Fruit fly (Drosophila melanogaster) whole organism, adult: ENCODE data around the gene CG32204.
A peak's percentile ranks its signal among the peaks of the same experiment; 100 is the strongest.

ENCODE experiments used
- CG11617 ChIP-seq: fragments of 200-800 bp; sonication (Bioruptor generic); optimal IDR thresholded peaks from 2 replicates; lab custom pipeline; 2017; ENCODE audit warnings: mild to moderate bottlenecking, missing biosample characterization, missing genetic modification reagents, missing genetic modification characterization
- CG12768 ChIP-seq: fragments of 200-800 bp; sonication (Bioruptor generic); optimal IDR thresholded peaks from 2 replicates; lab custom pipeline; 2017; ENCODE audit warnings: missing biosample characterization, missing genetic modification characterization, mild to moderate bottlenecking, moderate library complexity, missing genetic modification reagents
- CG14711 ChIP-seq: fragments of 200-800 bp; sonication (Bioruptor generic); optimal IDR thresholded peaks from 2 replicates; lab custom pipeline; 2018; ENCODE audit warnings: missing biosample characterization, mild to moderate bottlenecking, missing genetic modification characterization, moderate library complexity
- CG1620 ChIP-seq: fragments of 200-800 bp; sonication (Bioruptor generic); optimal IDR thresholded peaks from 2 replicates; lab custom pipeline; 2016; ENCODE audit warnings: missing biosample characterization, missing genetic modification characterization
- CG33017 ChIP-seq: fragments of 200-800 bp; sonication (Bioruptor generic); optimal IDR thresholded peaks from 2 replicates; lab custom pipeline; 2018; ENCODE audit warnings: missing biosample characterization, mild to moderate bottlenecking, missing genetic modification characterization, moderate library complexity
- CG5204 ChIP-seq: fragments of 200-800 bp; sonication (Bioruptor generic); optimal IDR thresholded peaks from 2 replicates; lab custom pipeline; 2016; ENCODE audit warnings: missing biosample characterization, missing genetic modification characterization
- CG7045 ChIP-seq: fragments of 200-800 bp; sonication (Bioruptor generic); optimal IDR thresholded peaks from 2 replicates; lab custom pipeline; 2017; ENCODE audit warnings: missing biosample characterization, mild to moderate bottlenecking, missing genetic modification characterization
- CG7101 ChIP-seq: fragments of 200-800 bp; sonication (Bioruptor generic); optimal IDR thresholded peaks from 2 replicates; lab custom pipeline; 2018; ENCODE audit warnings: missing biosample characterization, mild to moderate bottlenecking, missing genetic modification characterization, moderate library complexity
- Clk ChIP-seq: fragments of 200-800 bp; sonication (Bioruptor generic); optimal IDR thresholded peaks from 2 replicates; lab custom pipeline; 2017; ENCODE audit warnings: missing biosample characterization, missing genetic modification characterization
- Crg-1 ChIP-seq: fragments of 200-800 bp; sonication (Bioruptor generic); optimal IDR thresholded peaks from 2 replicates; lab custom pipeline; 2016; ENCODE audit warnings: missing biosample characterization, missing genetic modification characterization
- Hr96 ChIP-seq: fragments of 200-800 bp; sonication (Bioruptor generic); optimal IDR thresholded peaks from 2 replicates; lab custom pipeline; 2016; ENCODE audit warnings: missing biosample characterization, missing genetic modification characterization
- Mnt ChIP-seq: fragments of 200-800 bp; sonication (Bioruptor generic); optimal IDR thresholded peaks from 2 replicates; lab custom pipeline; 2016; ENCODE audit warnings: missing biosample characterization, mild to moderate bottlenecking, missing genetic modification characterization
- bab1 ChIP-seq: fragments of 200-800 bp; sonication (Bioruptor generic); optimal IDR thresholded peaks from 3 replicates; lab custom pipeline; 2019; ENCODE audit warnings: missing biosample characterization, mild to moderate bottlenecking, missing genetic modification characterization, moderate library complexity
- cic ChIP-seq: fragments of 200-800 bp; sonication (Bioruptor generic); optimal IDR thresholded peaks from 2 replicates; lab custom pipeline; 2017; ENCODE audit warnings: missing biosample characterization, mild to moderate bottlenecking, missing genetic modification characterization, moderate library complexity
- cnc ChIP-seq, 2 experiments: fragments of >200 bp; optimal IDR thresholded peaks; 2 replicates each; lab custom pipeline; 2017
- kay ChIP-seq: fragments of 200-800 bp; sonication (Bioruptor generic); peaks from one replicate; lab custom pipeline; 2016; ENCODE audit warnings: missing biosample characterization, missing genetic modification characterization, borderline replicate concordance
- ovo ChIP-seq: fragments of 200-800 bp; sonication (Bioruptor generic); optimal IDR thresholded peaks from 2 replicates; lab custom pipeline; 2016; ENCODE audit warnings: missing biosample characterization, missing genetic modification characterization
- pad ChIP-seq: fragments of 200-800 bp; sonication (Bioruptor generic); optimal IDR thresholded peaks from 3 replicates; lab custom pipeline; 2017; ENCODE audit warnings: missing biosample characterization, missing genetic modification characterization, mild to moderate bottlenecking, moderate library complexity, missing genetic modification reagents
- tj ChIP-seq: fragments of 200-800 bp; sonication (Bioruptor generic); optimal IDR thresholded peaks from 3 replicates; lab custom pipeline; 2017; ENCODE audit warnings: missing biosample characterization, mild to moderate bottlenecking, missing genetic modification characterization, moderate library complexity
- toe ChIP-seq: fragments of 200-800 bp; sonication (Bioruptor generic); optimal IDR thresholded peaks from 2 replicates; lab custom pipeline; 2016; ENCODE audit warnings: missing biosample characterization, missing genetic modification characterization

The CG32204 gene

dm6 chr3L:18890283-18891175 lies 55.3 kb downstream of the CG32204 start, which contains the start of gene CG3961:
Gene CG3961, minus strand, starts transcription at chr3L:18890483.
- TF ChIP-seq Clk = peak; percentile 84
- TF ChIP-seq tj = peak; percentile 90
- TF ChIP-seq Mnt (GFP tag; lab: Kevin White, UChicago) = peak; percentile 84
- TF ChIP-seq CG5204 (GFP tag; lab: Kevin White, UChicago) = peak; percentile 93
- peak; percentile 93 for TF ChIP-seq bab1
- peak; percentile 97 for TF ChIP-seq CG7045 (GFP tag; lab: Kevin White, UChicago)
- TF ChIP-seq CG7101 (tag; lab: Kevin White, UChicago) = peak; percentile 91
- peak; percentile 83 for TF ChIP-seq CG1620 (GFP tag; lab: Kevin White, UChicago)
- peak; percentile 76 for TF ChIP-seq Crg-1
- peak; percentile 91 for TF ChIP-seq toe
- no peak for TF ChIP-seq cnc (optimal IDR thresholded peaks at IDR 0.05; lab: Kevin White, UChicago)
- TF ChIP-seq CG12768 (GFP tag; lab: Kevin White, UChicago) = peak; percentile 94
- TF ChIP-seq CG33017 = peak; percentile 94
- peak; percentile 93 for TF ChIP-seq cic
- peak; percentile 87 for TF ChIP-seq CG14711 (tag; lab: Kevin White, UChicago)
- peak; percentile 82 for TF ChIP-seq ovo (GFP tag; lab: Kevin White, UChicago)
- peak; percentile 90 for TF ChIP-seq kay (GFP tag; lab: Kevin White, UChicago)
- peak; percentile 80 for TF ChIP-seq Hr96 (GFP tag; lab: Kevin White, UChicago)
- TF ChIP-seq CG11617 = peak; percentile 98
- TF ChIP-seq pad = peak; percentile 89

dm6 chr3L:18889222-18889866 lies 56.5 kb downstream of the CG32204 start:
- TF ChIP-seq Crg-1 (no peak), cic (peak; percentile 51), Clk (no peak), bab1 (no peak), tj (peak; percentile 50), kay (GFP tag; lab: Kevin White, UChicago) (no peak), CG14711 (tag; lab: Kevin White, UChicago) (no peak), CG5204 (GFP tag; lab: Kevin White, UChicago) (no peak), CG1620 (GFP tag; lab: Kevin White, UChicago) (no peak), CG12768 (GFP tag; lab: Kevin White, UChicago) (peak; percentile 50), pad (no peak), Mnt (GFP tag; lab: Kevin White, UChicago) (no peak), ovo (GFP tag; lab: Kevin White, UChicago) (no peak), cnc (optimal IDR thresholded peaks at IDR 0.05; lab: Kevin White, UChicago) (no peak), CG7045 (GFP tag; lab: Kevin White, UChicago) (no peak), Hr96 (GFP tag; lab: Kevin White, UChicago) (no peak), CG33017 (no peak), toe (no peak), CG7101 (tag; lab: Kevin White, UChicago) (no peak), CG11617 (no peak)

- no peak for TF ChIP-seq Crg-1
- no peak for TF ChIP-seq toe
- no peak for TF ChIP-seq CG5204 (GFP tag; lab: Kevin White, UChicago)
- no peak for TF ChIP-seq cic
- TF ChIP-seq CG33017 = no peak
- no peak for TF ChIP-seq CG7101 (tag; lab: Kevin White, UChicago)
- TF ChIP-seq CG1620 (GFP tag; lab: Kevin White, UChicago) = no peak
- TF ChIP-seq Mnt (GFP tag; lab: Kevin White, UChicago) = no peak
- no peak for TF ChIP-seq kay (GFP tag; lab: Kevin White, UChicago)
- no peak for TF ChIP-seq tj
- no peak for TF ChIP-seq cnc (optimal IDR thresholded peaks at IDR 0.05; lab: Kevin White, UChicago)
- no peak for TF ChIP-seq CG7045 (GFP tag; lab: Kevin White, UChicago)
- no peak for TF ChIP-seq CG12768 (GFP tag; lab: Kevin White, UChicago)
- TF ChIP-seq Hr96 (GFP tag; lab: Kevin White, UChicago) = no peak
- no peak for TF ChIP-seq CG14711 (tag; lab: Kevin White, UChicago)
- no peak for TF ChIP-seq bab1
- no peak for TF ChIP-seq Clk
Measured at dm6 chr3L:18881613-18882012, 64.2 kb downstream of the CG32204 start.

- TF ChIP-seq ovo (GFP tag; lab: Kevin White, UChicago) (no peak), CG7101 (tag; lab: Kevin White, UChicago) (peak; percentile 30), CG7045 (GFP tag; lab: Kevin White, UChicago) (no peak), bab1 (peak; percentile 30), CG33017 (peak; percentile 13), CG11617 (peak; percentile 37), CG14711 (tag; lab: Kevin White, UChicago) (peak; percentile 49)
Measured at dm6 chr3L:18872440-18872839, 73.4 kb downstream of the CG32204 start, which contains the start of the genes Rad9 and Uggt. Gene Rad9, minus strand, starts transcription at chr3L:18872553. Gene Uggt, plus strand, starts transcription at chr3L:18872747.
